Worm (Caenorhabditis elegans) whole organism, L3 larva: Measurements from ENCODE around the gene Y17G7B.12.

ENCODE experiments used
- aly-2 ChIP-seq: fragments of 150-350 bp; optimal IDR thresholded peaks from 2 replicates; lab custom pipeline; 2014; ENCODE audit warnings: missing biosample characterization, missing genetic modification characterization
- ama-1 ChIP-seq: fragments of 150-350 bp; optimal IDR thresholded peaks from 2 replicates; lab custom pipeline; 2018
- elt-1 ChIP-seq: fragments of 150-350 bp; optimal IDR thresholded peaks from 2 replicates; lab custom pipeline; 2014; ENCODE audit warnings: missing biosample characterization, missing genetic modification characterization
- lin-15B ChIP-seq: fragments of 150-350 bp; optimal IDR thresholded peaks from 2 replicates; lab custom pipeline; 2014; ENCODE audit warnings: missing biosample characterization, missing genetic modification characterization
- nhr-11 ChIP-seq: fragments of 150-350 bp; optimal IDR thresholded peaks from 2 replicates; lab custom pipeline; 2014; ENCODE audit warnings: missing biosample characterization, missing genetic modification characterization
- nhr-12 ChIP-seq: fragments of 150-350 bp; optimal IDR thresholded peaks from 2 replicates; lab custom pipeline; 2014; ENCODE audit warnings: missing biosample characterization, missing genetic modification characterization
- nhr-28 ChIP-seq: fragments of 150-350 bp; optimal IDR thresholded peaks from 2 replicates; lab custom pipeline; 2014; ENCODE audit warnings: missing biosample characterization, missing genetic modification characterization
- pqm-1 ChIP-seq: fragments of 150-350 bp; optimal IDR thresholded peaks from 2 replicates; lab custom pipeline; 2017; ENCODE audit warnings: missing biosample characterization, missing genetic modification characterization, inconsistent platforms
- skn-1 ChIP-seq: fragments of 150-350 bp; optimal IDR thresholded peaks from 2 replicates; lab custom pipeline; 2014; ENCODE audit warnings: missing biosample characterization, missing genetic modification characterization
- unc-39 ChIP-seq: sonication (generic microtip); optimal IDR thresholded peaks from 4 replicates; lab custom pipeline; 2017; ENCODE audit warnings: missing biosample characterization, missing genetic modification characterization
- unc-62 ChIP-seq: fragments of 150-350 bp; sonication (generic microtip); optimal IDR thresholded peaks from 4 replicates; lab custom pipeline; 2014; ENCODE audit warnings: missing biosample characterization, missing genetic modification reagents, missing genetic modification characterization
- zag-1 ChIP-seq: fragments of 150-350 bp; optimal IDR thresholded peaks from 2 replicates; lab custom pipeline; 2014; ENCODE audit warnings: missing biosample characterization, missing genetic modification characterization

ce11 chrII:11994940-11995339, 28.7 kb upstream of the Y17G7B.12 start:
- TF ChIP-seq nhr-12 (tag; lab: Kevin White, UChicago) (no peak), nhr-11 (tag; lab: Kevin White, UChicago) (no peak), elt-1 (tag; lab: Kevin White, UChicago) (no peak), pqm-1 (no peak), aly-2 (tag; lab: Kevin White, UChicago) (no peak), nhr-28 (tag; lab: Kevin White, UChicago) (no peak), skn-1 (tag; lab: Kevin White, UChicago) (no peak), zag-1 (no peak), unc-39 (no peak), ama-1 (lab: Kevin White, UChicago) (no peak), lin-15B (tag; lab: Kevin White, UChicago) (no peak), unc-62 (GFP tag; lab: Kevin White, UChicago) (no peak)
